Fruit fly (Drosophila melanogaster) whole organism, embryonic: ENCODE measurements around the gene CG13033.

ENCODE experiments used
- ATbp ChIP-seq: fragments of 200-800 bp; sonication (Bioruptor generic); optimal IDR thresholded peaks from 2 replicates; lab custom pipeline; 2017; ENCODE audit warnings: missing biosample characterization, mild to moderate bottlenecking, missing genetic modification characterization, missing genetic modification reagents
- Asciz ChIP-seq: fragments of 200-800 bp; sonication (Bioruptor generic); optimal IDR thresholded peaks from 2 replicates; lab custom pipeline; 2017; ENCODE audit warnings: missing biosample characterization, mild to moderate bottlenecking, missing genetic modification characterization, missing genetic modification reagents
- Blimp-1 ChIP-seq: fragments of 200-800 bp; sonication (Bioruptor generic); optimal IDR thresholded peaks from 3 replicates; lab custom pipeline; 2018; ENCODE audit warnings: missing biosample characterization, missing genetic modification characterization, mild to moderate bottlenecking, moderate library complexity, missing genetic modification reagents
- CG10321 ChIP-seq: fragments of 200-800 bp; sonication (Bioruptor generic); IDR thresholded peaks from 2 replicates; pipeline ENCODE4 v1.3.6; 2022; ENCODE audit warnings: missing biosample characterization, missing genetic modification characterization
- CG10979 ChIP-seq: fragments of 200-800 bp; sonication (Bioruptor generic); optimal IDR thresholded peaks from 2 replicates; lab custom pipeline; 2018; ENCODE audit warnings: missing biosample characterization, mild to moderate bottlenecking, missing genetic modification characterization, moderate library complexity
- CG11504 ChIP-seq: fragments of 200-800 bp; sonication (Bioruptor generic); optimal IDR thresholded peaks from 3 replicates; lab custom pipeline; 2019; ENCODE audit warnings: missing biosample characterization, mild to moderate bottlenecking, missing genetic modification characterization, moderate library complexity
- CG12071 ChIP-seq: fragments of 200-800 bp; sonication (Bioruptor generic); optimal IDR thresholded peaks from 3 replicates; lab custom pipeline; 2018; ENCODE audit warnings: missing biosample characterization, mild to moderate bottlenecking, missing genetic modification characterization
- CG12236 ChIP-seq: fragments of 200-800 bp; sonication (Bioruptor generic); optimal IDR thresholded peaks from 2 replicates; lab custom pipeline; 2016; ENCODE audit warnings: missing biosample characterization, missing genetic modification characterization
- CG12299 ChIP-seq: fragments of 200-800 bp; sonication (Bioruptor generic); optimal IDR thresholded peaks from 2 replicates; lab custom pipeline; 2018; ENCODE audit warnings: missing biosample characterization, mild to moderate bottlenecking, missing genetic modification characterization
- CG12769 ChIP-seq: fragments of 200-800 bp; sonication (Bioruptor generic); optimal IDR thresholded peaks from 2 replicates; lab custom pipeline; 2019; ENCODE audit warnings: missing biosample characterization, mild to moderate bottlenecking, missing genetic modification characterization, moderate library complexity
- CG14667 ChIP-seq: fragments of 200-800 bp; sonication (Bioruptor generic); IDR thresholded peaks from 2 replicates; pipeline ENCODE4 v1.3.6; 2022; ENCODE audit warnings: missing biosample characterization, missing genetic modification characterization
- CG15696 ChIP-seq: fragments of 200-800 bp; sonication (Bioruptor generic); optimal IDR thresholded peaks from 2 replicates; lab custom pipeline; 2019; ENCODE audit warnings: missing biosample characterization, mild to moderate bottlenecking, missing genetic modification characterization, moderate library complexity
- CG1603 ChIP-seq: fragments of 200-800 bp; sonication (Bioruptor generic); optimal IDR thresholded peaks from 2 replicates; lab custom pipeline; 2019; ENCODE audit warnings: missing biosample characterization, mild to moderate bottlenecking, missing genetic modification characterization, moderate library complexity
- CG17359 ChIP-seq: fragments of 200-800 bp; sonication (Bioruptor generic); optimal IDR thresholded peaks from 3 replicates; lab custom pipeline; 2018; ENCODE audit warnings: missing biosample characterization, mild to moderate bottlenecking, missing genetic modification characterization, moderate library complexity
- CG17568 ChIP-seq: fragments of 200-800 bp; sonication (Bioruptor generic); optimal IDR thresholded peaks from 2 replicates; lab custom pipeline; 2018; ENCODE audit warnings: missing biosample characterization, mild to moderate bottlenecking, missing genetic modification characterization, moderate library complexity
- CG17612 ChIP-seq: fragments of 200-800 bp; sonication (Bioruptor generic); IDR thresholded peaks from 2 replicates; pipeline ENCODE4 v1.3.6; 2022; ENCODE audit warnings: missing biosample characterization, missing genetic modification characterization
- CG17802 ChIP-seq: fragments of 200-800 bp; sonication (Bioruptor generic); optimal IDR thresholded peaks from 2 replicates; lab custom pipeline; 2018; ENCODE audit warnings: missing biosample characterization, mild to moderate bottlenecking, missing genetic modification characterization, moderate library complexity
- CG18262 ChIP-seq: fragments of 200-800 bp; optimal IDR thresholded peaks from 3 replicates; lab custom pipeline; 2019; ENCODE audit warnings: missing biosample characterization, mild to moderate bottlenecking, missing genetic modification characterization, moderate library complexity
- CG2712 ChIP-seq: fragments of 200-800 bp; optimal IDR thresholded peaks from 3 replicates; lab custom pipeline; 2019; ENCODE audit warnings: missing biosample characterization, mild to moderate bottlenecking, missing genetic modification characterization, moderate library complexity
- CG32772 ChIP-seq: fragments of 200-800 bp; sonication (Bioruptor generic); IDR thresholded peaks from 2 replicates; pipeline ENCODE4 v1.3.6; 2022; ENCODE audit warnings: missing biosample characterization, missing genetic modification characterization
- CG3281 ChIP-seq: fragments of 200-800 bp; sonication (Bioruptor generic); optimal IDR thresholded peaks from 3 replicates; lab custom pipeline; 2017; ENCODE audit warnings: missing biosample characterization, mild to moderate bottlenecking, missing genetic modification characterization
- CG34224 ChIP-seq: fragments of 200-800 bp; sonication (Bioruptor generic); IDR thresholded peaks from 3 replicates; pipeline ENCODE4 v1.3.6; 2022; ENCODE audit warnings: missing biosample characterization, missing genetic modification characterization; ENCODE audit not compliant: partially characterized antibody
- CG43689 ChIP-seq: fragments of 200-800 bp; sonication (Bioruptor generic); IDR thresholded peaks from 2 replicates; pipeline ENCODE4 v1.3.6; 2022; ENCODE audit warnings: missing biosample characterization, missing genetic modification characterization
- CG4424 ChIP-seq: fragments of 200-800 bp; sonication (Bioruptor generic); optimal IDR thresholded peaks from 3 replicates; lab custom pipeline; 2016; ENCODE audit warnings: missing biosample characterization, missing genetic modification characterization
- CG5180 ChIP-seq: fragments of 200-800 bp; sonication (Bioruptor generic); optimal IDR thresholded peaks from 3 replicates; lab custom pipeline; 2017; ENCODE audit warnings: missing biosample characterization, missing genetic modification characterization, mild to moderate bottlenecking, moderate library complexity, missing genetic modification reagents
- CG6791 ChIP-seq: fragments of 200-800 bp; sonication (Bioruptor generic); IDR thresholded peaks from 3 replicates; pipeline ENCODE4 v1.3.6; 2022; ENCODE audit warnings: missing biosample characterization, missing genetic modification characterization; ENCODE audit not compliant: partially characterized antibody
- CG8290 ChIP-seq, 3 experiments: fragments of 200-800 bp; sonication (Bioruptor generic); optimal IDR thresholded peaks; 2 replicates each; lab custom pipeline; 2016 to 2019; ENCODE audit warnings: missing biosample characterization in 3 of 3, missing genetic modification characterization in 3 of 3, mild to moderate bottlenecking in 2 of 3, moderate library complexity in 1 of 3
- CHES-1-like ChIP-seq: fragments of 200-800 bp; sonication (Bioruptor generic); optimal IDR thresholded peaks from 2 replicates; lab custom pipeline; 2016; ENCODE audit warnings: missing biosample characterization, missing genetic modification characterization
- CoRest ChIP-seq: fragments of 200-800 bp; sonication (Bioruptor generic); optimal IDR thresholded peaks from 3 replicates; lab custom pipeline; 2018; ENCODE audit warnings: missing biosample characterization, mild to moderate bottlenecking, missing genetic modification characterization, moderate library complexity
- Dip2 ChIP-seq: fragments of 200-800 bp; sonication (Bioruptor generic); IDR thresholded peaks from 2 replicates; pipeline ENCODE4 v1.3.6; 2022; ENCODE audit warnings: missing biosample characterization, missing genetic modification characterization
- Eip74EF ChIP-seq, 2 experiments: fragments of 200-800 bp in 1 of 2; fragments of >200 bp in 1 of 2; sonication (Bioruptor generic) in 1 of 2; optimal IDR thresholded peaks; 2 replicates each; lab custom pipeline; 2017 to 2019; ENCODE audit warnings: missing biosample characterization in 2 of 2, missing genetic modification characterization in 2 of 2, mild to moderate bottlenecking in 1 of 2, moderate library complexity in 1 of 2
- Fer1 ChIP-seq: fragments of 200-800 bp; sonication (Bioruptor generic); optimal IDR thresholded peaks from 2 replicates; lab custom pipeline; 2017; ENCODE audit warnings: missing biosample characterization, mild to moderate bottlenecking, missing genetic modification characterization
- HLH3B ChIP-seq: fragments of 200-800 bp; sonication (Bioruptor generic); IDR thresholded peaks from 2 replicates; pipeline ENCODE4 v1.3.6; 2022; ENCODE audit warnings: missing biosample characterization, missing genetic modification characterization
- Hr78 ChIP-seq, 2 experiments: fragments of 200-800 bp in 1 of 2; fragments of >200 bp in 1 of 2; sonication (Bioruptor generic) in 1 of 2; optimal IDR thresholded peaks; 2 replicates each; lab custom pipeline; 2017 to 2019; ENCODE audit warnings: missing biosample characterization in 2 of 2, missing genetic modification characterization in 2 of 2, mild to moderate bottlenecking in 1 of 2, moderate library complexity in 1 of 2
- Nf-YC ChIP-seq: fragments of 200-800 bp; optimal IDR thresholded peaks from 3 replicates; lab custom pipeline; 2019; ENCODE audit warnings: missing biosample characterization, mild to moderate bottlenecking, missing genetic modification characterization, moderate library complexity
- PHDP ChIP-seq: fragments of 200-800 bp; sonication (Bioruptor generic); optimal IDR thresholded peaks from 3 replicates; lab custom pipeline; 2018; ENCODE audit warnings: missing biosample characterization, mild to moderate bottlenecking, missing genetic modification characterization, moderate library complexity
- Poxn ChIP-seq: fragments of 200-800 bp; sonication (Bioruptor generic); IDR thresholded peaks from 2 replicates; pipeline ENCODE4 v1.3.6; 2022; ENCODE audit warnings: missing biosample characterization, missing genetic modification characterization
- Rfx ChIP-seq: fragments of 200-800 bp; sonication (Bioruptor generic); IDR thresholded peaks from 2 replicates; pipeline ENCODE4 v1.3.6; 2022; ENCODE audit warnings: missing biosample characterization, missing genetic modification characterization
- ci ChIP-seq: fragments of 200-800 bp; sonication (Bioruptor generic); IDR thresholded peaks from 3 replicates; pipeline ENCODE4 v1.3.6; 2022; ENCODE audit warnings: missing biosample characterization, missing genetic modification characterization
- mirr ChIP-seq: fragments of 200-800 bp; sonication (Bioruptor generic); optimal IDR thresholded peaks from 3 replicates; lab custom pipeline; 2018; ENCODE audit warnings: missing biosample characterization, mild to moderate bottlenecking, missing genetic modification characterization
- nau ChIP-seq: fragments of 200-800 bp; sonication (Bioruptor generic); optimal IDR thresholded peaks from 3 replicates; lab custom pipeline; 2017; ENCODE audit warnings: missing biosample characterization, mild to moderate bottlenecking, missing genetic modification characterization, missing genetic modification reagents
- nmo ChIP-seq: fragments of 200-800 bp; sonication (Bioruptor generic); optimal IDR thresholded peaks from 2 replicates; lab custom pipeline; 2018; ENCODE audit warnings: missing biosample characterization, mild to moderate bottlenecking, missing genetic modification characterization, moderate library complexity
- pita ChIP-seq: fragments of 200-800 bp; sonication (Bioruptor generic); optimal IDR thresholded peaks from 2 replicates; lab custom pipeline; 2017; ENCODE audit warnings: missing biosample characterization, mild to moderate bottlenecking, missing genetic modification characterization
- sens ChIP-seq: fragments of 200-800 bp; sonication (Bioruptor generic); peaks from one replicate; lab custom pipeline; 2016; ENCODE audit warnings: missing biosample characterization, missing genetic modification characterization
- shn ChIP-seq: fragments of 200-800 bp; sonication (Bioruptor generic); optimal IDR thresholded peaks from 3 replicates; lab custom pipeline; 2016; ENCODE audit warnings: missing biosample characterization, missing genetic modification characterization
- sima ChIP-seq: fragments of 200-800 bp; sonication (Bioruptor generic); optimal IDR thresholded peaks from 2 replicates; lab custom pipeline; 2016; ENCODE audit warnings: missing biosample characterization, missing genetic modification characterization
- tio ChIP-seq: fragments of 200-800 bp; sonication (Bioruptor generic); optimal IDR thresholded peaks from 2 replicates; lab custom pipeline; 2017; ENCODE audit warnings: missing biosample characterization, missing genetic modification characterization, inconsistent platforms
- trem ChIP-seq: fragments of 200-800 bp; optimal IDR thresholded peaks from 3 replicates; lab custom pipeline; 2019; ENCODE audit warnings: missing biosample characterization, mild to moderate bottlenecking, missing genetic modification characterization, moderate library complexity
- zen ChIP-seq: fragments of 200-800 bp; sonication (Bioruptor generic); optimal IDR thresholded peaks from 3 replicates; lab custom pipeline; 2018; ENCODE audit warnings: missing biosample characterization, mild to moderate bottlenecking, missing genetic modification characterization, moderate library complexity

Gene CG13033

dm6 chr3L:16494651-16495074 is 50.8 kb downstream of the CG13033 start (continued):
- TF ChIP-seq CoRest (peak; percentile 18), CG10979 (tag; lab: Kevin White, UChicago) (peak; percentile 16), Hr78 (GFP tag; optimal IDR thresholded peaks at IDR 0.05; lab: Kevin White, UChicago) (no peak), CG17612 (GFP tag; lab: Robert Waterston, UW) (no peak), shn (GFP tag; lab: Kevin White, UChicago) (peak; percentile 0), nau (GFP tag; lab: Kevin White, UChicago) (peak; percentile 45), CG5180 (GFP tag; lab: Kevin White, UChicago) (peak; percentile 20), CG43689 (no peak), ATbp (GFP tag; lab: Kevin White, UChicago) (peak; percentile 53), Asciz (GFP tag; lab: Kevin White, UChicago) (peak; percentile 29), sima (GFP tag; lab: Kevin White, UChicago) (no peak), CG12299 (tag; lab: Kevin White, UChicago) (peak; percentile 29), CG2712 (tag; lab: Kevin White, UChicago) (peak; percentile 28), CG18262 (peak; percentile 51), Poxn (GFP tag; lab: Robert Waterston, UW) (no peak), zen (tag; lab: Kevin White, UChicago) (no peak), CG6791 (no peak), Eip74EF (GFP tag; optimal IDR thresholded peaks at IDR 0.05; lab: Kevin White, UChicago) (peak in 1 of 2 experiments; percentile 32), nmo (peak; percentile 7), Nf-YC (tag; lab: Kevin White, UChicago) (peak; percentile 20), Blimp-1 (GFP tag; lab: Kevin White, UChicago) (peak; percentile 9), CG15696 (tag; lab: Kevin White, UChicago) (no peak), CG17802 (tag; lab: Kevin White, UChicago) (no peak), trem (peak; percentile 14), ci (GFP tag; lab: Robert Waterston, UW) (peak; percentile 31; the same call in 1 of the 3 replicates), Fer1 (GFP tag; lab: Kevin White, UChicago) (peak; percentile 9), HLH3B (GFP tag; lab: Robert Waterston, UW) (no peak), CG10321 (GFP tag; lab: Robert Waterston, UW) (no peak), mirr (GFP tag; lab: Kevin White, UChicago) (peak; percentile 18), tio (peak; percentile 4), Dip2 (GFP tag; lab: Robert Waterston, UW) (no peak), CG17359 (tag; lab: Kevin White, UChicago) (peak; percentile 26), Rfx (GFP tag; lab: Robert Waterston, UW) (peak; percentile 10; the same call in 1 of the 2 replicates), CG1603 (tag; lab: Kevin White, UChicago) (peak; percentile 12), CG32772 (no peak), CG12769 (tag; lab: Kevin White, UChicago) (peak; percentile 23), PHDP (tag; lab: Kevin White, UChicago) (peak; percentile 23), CG17568 (GFP tag; lab: Kevin White, UChicago) (no peak), CG3281 (peak; percentile 54), CG34224 (GFP tag; lab: Robert Waterston, UW) (no peak), CG11504 (peak; percentile 50), CHES-1-like (GFP tag; lab: Kevin White, UChicago) (peak; percentile 6), sens (GFP tag; lab: Kevin White, UChicago) (peak; percentile 90), CG14667 (GFP tag; lab: Robert Waterston, UW) (no peak), CG12236 (GFP tag; lab: Kevin White, UChicago) (no peak), CG4424 (peak; percentile 28), CG8290 (GFP tag; optimal IDR thresholded peaks at IDR 0.05; lab: Kevin White, UChicago) (no peak), CG8290 (tag; optimal IDR thresholded peaks at IDR 0.05; lab: Kevin White, UChicago) (peak in 1 of 2 experiments; percentile 52), CG12071 (peak; percentile 31), pita (GFP tag; lab: Kevin White, UChicago) (no peak)
